Worm (Caenorhabditis elegans) whole organism, young adult: ENCODE data around the gene col-10.

ENCODE experiments used
- F23B12.7 ChIP-seq: sonication (generic microtip); optimal IDR thresholded peaks from 2 replicates; lab custom pipeline; 2017; ENCODE audit warnings: missing genetic modification characterization, mild to moderate bottlenecking, missing compliant biosample characterization, antibody characterized with exemption, moderate library complexity; ENCODE audit not compliant: insufficient read depth
- F52B5.7 ChIP-seq: sonication (generic microtip); optimal IDR thresholded peaks from 2 replicates; lab custom pipeline; 2016; ENCODE audit warnings: mild to moderate bottlenecking, missing genetic modification characterization, missing compliant biosample characterization
- F55B11.4 ChIP-seq: sonication (generic microtip); optimal IDR thresholded peaks from 2 replicates; lab custom pipeline; 2016; ENCODE audit warnings: missing compliant biosample characterization, missing genetic modification characterization, borderline replicate concordance; ENCODE audit not compliant: insufficient read depth
- ama-1 ChIP-seq, 3 experiments: fragments of 150-350 bp in 1 of 3; sonication (generic microtip) in 2 of 3; optimal IDR thresholded peaks; 2 replicates each; lab custom pipeline; 2014 to 2018; ENCODE audit warnings: missing biosample characterization in 2 of 3, missing genetic modification characterization in 2 of 3, missing genetic modification reagents in 2 of 3
- aptf-2 ChIP-seq: fragments of 200-800 bp; sonication (Bioruptor generic); conservative IDR thresholded peaks from 2 replicates; pipeline ENCODE4 v1.3.6; 2022; ENCODE audit warnings: missing genetic modification reagents, missing genetic modification characterization, missing compliant biosample characterization
- dpl-1 ChIP-seq: fragments of 150-350 bp; optimal IDR thresholded peaks from 2 replicates; lab custom pipeline; 2014; ENCODE audit warnings: missing biosample characterization, missing genetic modification reagents, missing genetic modification characterization

DNA sequence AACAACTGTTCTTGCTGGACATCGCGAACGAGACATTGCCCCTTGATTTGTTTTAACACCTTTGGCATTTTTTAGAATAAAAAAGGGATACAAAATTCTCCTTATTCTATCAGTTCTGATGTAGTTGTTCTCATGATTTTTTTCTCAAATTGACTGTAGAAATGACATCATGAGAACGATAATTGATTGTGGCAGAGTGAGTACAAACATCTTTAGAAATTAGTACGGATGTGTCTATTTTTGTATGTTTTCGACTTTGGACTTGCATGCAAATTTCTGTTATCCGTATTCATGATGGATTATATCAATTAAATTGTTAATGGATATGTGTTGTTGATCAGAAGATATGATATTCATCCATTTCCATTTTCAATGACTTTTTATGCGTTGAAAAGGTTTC is 17.0 kb downstream of the col-10 start:
- TF ChIP-seq F55B11.4 (tag; lab: Kevin White, UChicago) (no peak), ama-1 (optimal IDR thresholded peaks at IDR 0.05; lab: Kevin White, UChicago) (no peak), ama-1 (GFP tag; optimal IDR thresholded peaks at IDR 0.05; lab: Kevin White, UChicago) (no peak), F52B5.7 (tag; lab: Kevin White, UChicago) (no peak), F23B12.7 (tag; lab: Kevin White, UChicago) (no peak), aptf-2 (GFP tag; lab: Robert Waterston, UW) (no peak), dpl-1 (GFP tag; lab: Kevin White, UChicago) (no peak)
